Fruit fly (Drosophila melanogaster) whole organism, embryonic: Measurements from ENCODE around the gene Arp8.
A peak's percentile ranks its signal among the peaks of the same experiment; 100 is the strongest.

Source experiments
- CG10147 ChIP-seq: fragments of 200-800 bp; sonication (Bioruptor generic); optimal IDR thresholded peaks from 2 replicates; lab custom pipeline; 2019; ENCODE audit warnings: missing biosample characterization, mild to moderate bottlenecking, missing genetic modification characterization, moderate library complexity
- CG10267 ChIP-seq: fragments of 200-800 bp; sonication (Bioruptor generic); optimal IDR thresholded peaks from 2 replicates; lab custom pipeline; 2018; ENCODE audit warnings: missing biosample characterization, mild to moderate bottlenecking, missing genetic modification characterization, moderate library complexity
- CG10366 ChIP-seq: fragments of 200-800 bp; sonication (Bioruptor generic); IDR thresholded peaks from 2 replicates; pipeline ENCODE4 v1.3.6; 2022; ENCODE audit warnings: missing biosample characterization, missing genetic modification characterization
- CG10543 ChIP-seq: fragments of 200-800 bp; sonication (Bioruptor generic); optimal IDR thresholded peaks from 3 replicates; lab custom pipeline; 2017; ENCODE audit warnings: missing biosample characterization, mild to moderate bottlenecking, missing genetic modification characterization, moderate library complexity
- CG11695 ChIP-seq: fragments of 200-800 bp; sonication (Bioruptor generic); IDR thresholded peaks from 3 replicates; pipeline ENCODE4 v1.3.6; 2022; ENCODE audit warnings: missing biosample characterization, missing genetic modification characterization
- CG11723 ChIP-seq: fragments of 200-800 bp; sonication (Bioruptor generic); optimal IDR thresholded peaks from 2 replicates; lab custom pipeline; 2017; ENCODE audit warnings: missing biosample characterization, mild to moderate bottlenecking, missing genetic modification characterization
- CG12769 ChIP-seq: fragments of 200-800 bp; sonication (Bioruptor generic); optimal IDR thresholded peaks from 2 replicates; lab custom pipeline; 2019; ENCODE audit warnings: missing biosample characterization, mild to moderate bottlenecking, missing genetic modification characterization, moderate library complexity
- CG13287 ChIP-seq: fragments of 200-800 bp; sonication (Bioruptor generic); IDR thresholded peaks from 2 replicates; pipeline ENCODE4 v1.3.6; 2022; ENCODE audit warnings: missing biosample characterization, missing genetic modification characterization; ENCODE audit not compliant: partially characterized antibody
- CG13894 ChIP-seq: fragments of 200-800 bp; sonication (Bioruptor generic); optimal IDR thresholded peaks from 3 replicates; lab custom pipeline; 2018; ENCODE audit warnings: missing biosample characterization, mild to moderate bottlenecking, missing genetic modification characterization, moderate library complexity
- CG17568 ChIP-seq: fragments of 200-800 bp; sonication (Bioruptor generic); optimal IDR thresholded peaks from 2 replicates; lab custom pipeline; 2018; ENCODE audit warnings: missing biosample characterization, mild to moderate bottlenecking, missing genetic modification characterization, moderate library complexity
- CG18011 ChIP-seq: fragments of 200-800 bp; sonication (Bioruptor generic); optimal IDR thresholded peaks from 2 replicates; lab custom pipeline; 2017; ENCODE audit warnings: missing biosample characterization, missing genetic modification characterization, mild to moderate bottlenecking, moderate library complexity, missing genotype
- CG2116 ChIP-seq: fragments of 200-800 bp; sonication (Bioruptor generic); optimal IDR thresholded peaks from 3 replicates; lab custom pipeline; 2018; ENCODE audit warnings: missing biosample characterization, mild to moderate bottlenecking, missing genetic modification characterization
- CG31365 ChIP-seq: fragments of 200-800 bp; sonication (Bioruptor generic); optimal IDR thresholded peaks from 2 replicates; lab custom pipeline; 2018; ENCODE audit warnings: missing biosample characterization, mild to moderate bottlenecking, missing genetic modification characterization
- CG33557 ChIP-seq: fragments of 200-800 bp; sonication (Bioruptor generic); optimal IDR thresholded peaks from 2 replicates; lab custom pipeline; 2019; ENCODE audit warnings: missing biosample characterization, mild to moderate bottlenecking, missing genetic modification characterization, moderate library complexity
- CG4617 ChIP-seq: fragments of 200-800 bp; sonication (Bioruptor generic); optimal IDR thresholded peaks from 3 replicates; lab custom pipeline; 2016; ENCODE audit warnings: missing biosample characterization, missing genetic modification characterization, borderline replicate concordance
- CG6175 ChIP-seq: fragments of 200-800 bp; sonication (Bioruptor generic); IDR thresholded peaks from 3 replicates; pipeline ENCODE4 v1.3.6; 2022; ENCODE audit warnings: missing biosample characterization, missing genetic modification characterization
- Camta ChIP-seq: fragments of 200-800 bp; sonication (Bioruptor generic); optimal IDR thresholded peaks from 2 replicates; lab custom pipeline; 2016; ENCODE audit warnings: missing biosample characterization, missing genetic modification characterization
- CrebB ChIP-seq: fragments of 200-800 bp; sonication (Bioruptor generic); optimal IDR thresholded peaks from 3 replicates; lab custom pipeline; 2018; ENCODE audit warnings: missing biosample characterization, mild to moderate bottlenecking, missing genetic modification characterization
- Doc2 ChIP-seq: fragments of 200-800 bp; sonication (Bioruptor generic); IDR thresholded peaks from 2 replicates; pipeline ENCODE4 v1.3.6; 2022; ENCODE audit warnings: missing biosample characterization, missing genetic modification characterization
- Dp ChIP-seq: fragments of 200-800 bp; sonication (Bioruptor generic); optimal IDR thresholded peaks from 2 replicates; lab custom pipeline; 2018; ENCODE audit warnings: missing biosample characterization, mild to moderate bottlenecking, missing genetic modification characterization, moderate library complexity
- Drgx ChIP-seq: fragments of 200-800 bp; sonication (Bioruptor generic); IDR thresholded peaks from 2 replicates; pipeline ENCODE4 v1.3.6; 2022; ENCODE audit warnings: missing biosample characterization, missing genetic modification characterization
- Fer1 ChIP-seq: fragments of 200-800 bp; sonication (Bioruptor generic); optimal IDR thresholded peaks from 2 replicates; lab custom pipeline; 2017; ENCODE audit warnings: missing biosample characterization, mild to moderate bottlenecking, missing genetic modification characterization
- Hr78 ChIP-seq, 2 experiments: fragments of 200-800 bp in 1 of 2; fragments of >200 bp in 1 of 2; sonication (Bioruptor generic) in 1 of 2; optimal IDR thresholded peaks; 2 replicates each; lab custom pipeline; 2017 to 2019; ENCODE audit warnings: missing biosample characterization in 2 of 2, missing genetic modification characterization in 2 of 2, mild to moderate bottlenecking in 1 of 2, moderate library complexity in 1 of 2
- Lpt ChIP-seq: fragments of >200 bp; optimal IDR thresholded peaks from 2 replicates; lab custom pipeline; 2018; ENCODE audit warnings: missing biosample characterization, missing genetic modification characterization
- MTF-1 ChIP-seq: fragments of 200-800 bp; sonication (Bioruptor generic); optimal IDR thresholded peaks from 2 replicates; lab custom pipeline; 2018; ENCODE audit warnings: missing biosample characterization, mild to moderate bottlenecking, missing genetic modification characterization, borderline replicate concordance
- Ravus ChIP-seq: fragments of 200-800 bp; sonication (Bioruptor generic); IDR thresholded peaks from 2 replicates; pipeline ENCODE4 v1.3.6; 2022; ENCODE audit warnings: missing biosample characterization, missing genetic modification characterization
- Scr ChIP-seq: fragments of 200-800 bp; sonication (Bioruptor generic); IDR thresholded peaks from 2 replicates; pipeline ENCODE4 v1.3.6; 2022; ENCODE audit warnings: missing biosample characterization, missing genetic modification characterization; ENCODE audit not compliant: partially characterized antibody
- Six4 ChIP-seq: fragments of 200-800 bp; sonication (Bioruptor generic); optimal IDR thresholded peaks from 2 replicates; lab custom pipeline; 2016; ENCODE audit warnings: missing biosample characterization, missing genetic modification characterization
- Sox100B ChIP-seq: fragments of 200-800 bp; sonication (Bioruptor generic); optimal IDR thresholded peaks from 3 replicates; lab custom pipeline; 2018; ENCODE audit warnings: missing biosample characterization, mild to moderate bottlenecking, missing genetic modification characterization
- Vsx1 ChIP-seq: fragments of 200-800 bp; sonication (Bioruptor generic); optimal IDR thresholded peaks from 2 replicates; lab custom pipeline; 2017; ENCODE audit warnings: missing biosample characterization, mild to moderate bottlenecking, missing genetic modification characterization, missing genetic modification reagents
- bsh ChIP-seq, 2 experiments: fragments of 200-800 bp; sonication (Bioruptor generic); optimal IDR thresholded peaks; 2 replicates each; lab custom pipeline; 2017 to 2018; ENCODE audit warnings: mild to moderate bottlenecking in 2 of 2, missing biosample characterization in 2 of 2, missing genetic modification characterization in 2 of 2, moderate library complexity in 1 of 2
- crp ChIP-seq, 2 experiments: fragments of 200-800 bp; sonication (Bioruptor generic); optimal IDR thresholded peaks; 2 replicates in 1 of 2; 3 replicates in 1 of 2; lab custom pipeline; 2017; ENCODE audit warnings: missing biosample characterization in 2 of 2, missing genetic modification characterization in 2 of 2, mild to moderate bottlenecking in 1 of 2, moderate library complexity in 1 of 2
- ftz-f1 ChIP-seq: fragments of 200-800 bp; sonication (Bioruptor generic); optimal IDR thresholded peaks from 2 replicates; lab custom pipeline; 2016; ENCODE audit warnings: missing biosample characterization, missing genetic modification characterization
- gcm ChIP-seq: fragments of 200-800 bp; sonication (Bioruptor generic); optimal IDR thresholded peaks from 2 replicates; lab custom pipeline; 2019; ENCODE audit warnings: missing biosample characterization, mild to moderate bottlenecking, missing genetic modification characterization, moderate library complexity
- gro ChIP-seq: fragments of 200-800 bp; sonication (Bioruptor generic); optimal IDR thresholded peaks from 2 replicates; lab custom pipeline; 2016; ENCODE audit warnings: missing biosample characterization, missing genetic modification characterization
- ind ChIP-seq: fragments of 200-800 bp; sonication (Bioruptor generic); optimal IDR thresholded peaks from 3 replicates; lab custom pipeline; 2016; ENCODE audit warnings: missing biosample characterization, missing genetic modification characterization
- kni ChIP-seq: fragments of 200-800 bp; sonication (Bioruptor generic); optimal IDR thresholded peaks from 3 replicates; lab custom pipeline; 2017; ENCODE audit warnings: mild to moderate bottlenecking, missing biosample characterization, missing genetic modification reagents, missing genetic modification characterization
- lbe ChIP-seq: fragments of 200-800 bp; sonication (Bioruptor generic); optimal IDR thresholded peaks from 2 replicates; lab custom pipeline; 2016; ENCODE audit warnings: missing biosample characterization, mild to moderate bottlenecking, missing genetic modification characterization
- mam ChIP-seq: fragments of 200-800 bp; sonication (Bioruptor generic); optimal IDR thresholded peaks from 3 replicates; lab custom pipeline; 2016; ENCODE audit warnings: missing biosample characterization, missing genetic modification characterization
- rib ChIP-seq: fragments of 200-800 bp; sonication (Bioruptor generic); IDR thresholded peaks from 2 replicates; pipeline ENCODE4 v1.3.6; 2022; ENCODE audit warnings: missing biosample characterization, missing genetic modification characterization
- sqz ChIP-seq: fragments of 200-800 bp; sonication (Bioruptor generic); optimal IDR thresholded peaks from 3 replicates; lab custom pipeline; 2018; ENCODE audit warnings: missing biosample characterization, mild to moderate bottlenecking, missing genetic modification characterization
- stc ChIP-seq: fragments of 200-800 bp; sonication (Bioruptor generic); IDR thresholded peaks from 2 replicates; pipeline ENCODE4 v1.3.6; 2022; ENCODE audit warnings: missing biosample characterization, missing genetic modification characterization
- tin ChIP-seq: fragments of 200-800 bp; sonication (Bioruptor generic); optimal IDR thresholded peaks from 3 replicates; lab custom pipeline; 2016; ENCODE audit warnings: missing biosample characterization, missing genetic modification characterization
- tio ChIP-seq: fragments of 200-800 bp; sonication (Bioruptor generic); optimal IDR thresholded peaks from 2 replicates; lab custom pipeline; 2017; ENCODE audit warnings: missing biosample characterization, missing genetic modification characterization, inconsistent platforms
- unc-4 ChIP-seq: fragments of 200-800 bp; sonication (Bioruptor generic); IDR thresholded peaks from 2 replicates; pipeline ENCODE4 v1.3.6; 2022; ENCODE audit warnings: missing biosample characterization, missing genetic modification characterization; ENCODE audit not compliant: partially characterized antibody
- usp ChIP-seq: fragments of >200 bp; optimal IDR thresholded peaks from 2 replicates; lab custom pipeline; 2017; ENCODE audit warnings: missing biosample characterization, missing genetic modification characterization
- zfh2 ChIP-seq: fragments of 200-800 bp; sonication (Bioruptor generic); optimal IDR thresholded peaks from 2 replicates; lab custom pipeline; 2016; ENCODE audit warnings: missing biosample characterization, missing genetic modification characterization

The Arp8 gene

DNA sequence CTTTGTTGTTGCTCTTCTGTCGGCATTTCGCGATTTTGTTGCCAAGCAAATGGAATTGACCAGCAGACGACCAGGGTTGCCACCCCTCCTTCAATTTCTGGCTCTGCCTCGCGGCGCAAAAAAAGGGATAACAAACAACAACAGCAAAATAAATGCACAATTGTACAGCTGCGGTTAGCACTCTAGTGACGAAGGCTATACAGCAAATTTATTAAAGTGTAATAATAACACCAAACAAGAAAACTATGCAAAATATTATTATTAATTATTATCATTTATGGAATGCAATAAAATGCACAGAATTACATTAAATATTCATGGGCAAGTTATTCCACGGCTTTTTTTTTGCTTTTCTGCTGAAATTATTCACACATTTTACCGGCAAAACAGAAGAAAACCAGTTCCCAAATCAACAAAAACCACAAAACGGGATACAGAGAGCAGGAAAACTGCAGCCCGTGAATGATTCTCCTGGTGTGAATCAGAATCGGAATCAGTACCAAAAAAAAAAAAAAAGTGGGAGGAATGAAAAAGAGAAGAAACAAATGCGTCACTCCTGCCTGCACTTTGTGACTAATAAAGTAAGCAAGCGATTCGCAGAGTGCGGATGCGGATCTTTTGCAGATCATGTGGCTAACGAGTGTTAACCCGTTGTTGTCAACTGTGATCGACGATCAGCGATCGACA, 18.8 kb upstream of the Arp8 start (continued):
- TF ChIP-seq bsh (GFP tag; optimal IDR thresholded peaks at IDR 0.05; lab: Kevin White, UChicago), result peak in 1 of 2 experiments; percentile 38
- TF ChIP-seq Ravus, result no peak
- peak; percentile 65 for TF ChIP-seq lbe (GFP tag; lab: Kevin White, UChicago)

DNA sequence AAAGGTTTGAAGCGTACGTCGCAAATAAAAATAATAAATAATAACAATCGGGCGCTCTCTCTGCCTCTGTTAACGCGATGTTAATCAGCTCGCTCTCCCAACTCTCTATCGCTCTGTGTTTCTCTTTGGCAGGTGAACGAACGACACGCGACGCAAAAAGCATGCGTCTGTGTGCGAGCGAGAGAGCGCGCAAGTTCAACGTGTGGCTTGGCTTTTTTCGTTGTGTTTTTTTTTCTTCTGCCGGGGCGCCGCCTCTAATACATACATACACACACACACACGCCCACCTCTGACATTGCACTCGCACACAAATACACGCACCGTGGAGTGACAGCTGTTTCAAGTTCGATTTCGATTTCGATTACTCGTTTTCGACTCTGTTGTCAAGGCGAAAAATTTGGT, 18.0 kb upstream of the Arp8 start:
- TF ChIP-seq CG33557 (GFP tag; lab: Kevin White, UChicago) (no peak), CG18011 (GFP tag; lab: Kevin White, UChicago) (no peak), CG11723 (GFP tag; lab: Kevin White, UChicago) (no peak), Sox100B (GFP tag; lab: Kevin White, UChicago) (no peak), CG10147 (GFP tag; lab: Kevin White, UChicago) (no peak), ind (GFP tag; lab: Kevin White, UChicago) (no peak), gcm (GFP tag; lab: Kevin White, UChicago) (no peak), mam (GFP tag; lab: Kevin White, UChicago) (no peak), CG6175 (GFP tag; lab: Robert Waterston, UW) (peak; percentile 99), bsh (GFP tag; optimal IDR thresholded peaks at IDR 0.05; lab: Kevin White, UChicago) (no peak), MTF-1 (GFP tag; lab: Kevin White, UChicago) (no peak), Scr (no peak), zfh2 (GFP tag; lab: Kevin White, UChicago) (no peak), Camta (no peak), crp (GFP tag; optimal IDR thresholded peaks at IDR 0.05; lab: Kevin White, UChicago) (peak in 1 of 2 experiments; percentile 66), CG17568 (GFP tag; lab: Kevin White, UChicago) (no peak), Drgx (GFP tag; lab: Robert Waterston, UW) (peak; percentile 65), CG11695 (GFP tag; lab: Robert Waterston, UW) (no peak), CG10267 (tag; lab: Kevin White, UChicago) (no peak), CG13894 (tag; lab: Kevin White, UChicago) (no peak), Six4 (GFP tag; lab: Kevin White, UChicago) (no peak), unc-4 (peak; percentile 36; the same call in 1 of the 2 replicates), ftz-f1 (GFP tag; lab: Kevin White, UChicago) (no peak), CG12769 (tag; lab: Kevin White, UChicago) (peak; percentile 16), CG2116 (GFP tag; lab: Kevin White, UChicago) (peak; percentile 56), rib (GFP tag; lab: Robert Waterston, UW) (peak; percentile 48; the same call in 1 of the 2 replicates), gro (GFP tag; lab: Kevin White, UChicago) (no peak), tio (GFP tag; lab: Kevin White, UChicago) (no peak), CG31365 (tag; lab: Kevin White, UChicago) (no peak), tin (no peak), usp (GFP tag; lab: Kevin White, UChicago) (no peak), Dp (GFP tag; lab: Kevin White, UChicago) (no peak), CG13287 (GFP tag; lab: Robert Waterston, UW) (peak; percentile 35; the same call in 1 of the 2 replicates), Lpt (GFP tag; lab: Kevin White, UChicago) (no peak), CrebB (tag; lab: Kevin White, UChicago) (no peak), Vsx1 (no peak), CG10543 (GFP tag; lab: Kevin White, UChicago) (peak; percentile 21), CG10366 (GFP tag; lab: Robert Waterston, UW) (no peak), CG4617 (no peak), Hr78 (GFP tag; optimal IDR thresholded peaks at IDR 0.05; lab: Kevin White, UChicago) (peak in 1 of 2 experiments; percentile 85), sqz (GFP tag; lab: Kevin White, UChicago) (peak; percentile 97), Fer1 (GFP tag; lab: Kevin White, UChicago) (no peak), kni (GFP tag; lab: Kevin White, UChicago) (peak; percentile 2), stc (GFP tag; lab: Robert Waterston, UW) (no peak), Doc2 (GFP tag; lab: Robert Waterston, UW) (no peak)
